Fruit fly (Drosophila melanogaster) whole organism, pupa: Measurements from ENCODE around the gene DENR.

ENCODE experiments used
- CG10348 ChIP-seq: fragments of 200-800 bp; sonication (Bioruptor generic); IDR thresholded peaks from 2 replicates; pipeline ENCODE4 v1.3.6; 2022; ENCODE audit warnings: missing biosample characterization, missing genetic modification characterization
- CG12605 ChIP-seq: fragments of 200-800 bp; sonication (Bioruptor generic); IDR thresholded peaks from 2 replicates; pipeline ENCODE4 v1.3.6; 2022; ENCODE audit warnings: missing biosample characterization, missing genetic modification characterization
- CG13204 ChIP-seq: fragments of 200-800 bp; sonication (Bioruptor generic); optimal IDR thresholded peaks from 2 replicates; lab custom pipeline; 2018; ENCODE audit warnings: missing biosample characterization, mild to moderate bottlenecking, missing genetic modification characterization, moderate library complexity
- CG14655 ChIP-seq: fragments of 200-800 bp; sonication (Bioruptor generic); optimal IDR thresholded peaks from 3 replicates; lab custom pipeline; 2017; ENCODE audit warnings: mild to moderate bottlenecking, missing biosample characterization, missing genetic modification reagents, missing genetic modification characterization
- CG15710 ChIP-seq: fragments of 200-800 bp; sonication (Bioruptor generic); optimal IDR thresholded peaks from 2 replicates; lab custom pipeline; 2018; ENCODE audit warnings: missing biosample characterization, mild to moderate bottlenecking, missing genetic modification characterization, moderate library complexity
- CG17806 ChIP-seq: fragments of 200-800 bp; sonication (Bioruptor generic); optimal IDR thresholded peaks from 2 replicates; lab custom pipeline; 2018; ENCODE audit warnings: missing biosample characterization, mild to moderate bottlenecking, missing genetic modification characterization, moderate library complexity
- CG32121 ChIP-seq: fragments of 200-800 bp; sonication (Bioruptor generic); IDR thresholded peaks from 2 replicates; pipeline ENCODE4 v1.3.6; 2022; ENCODE audit warnings: missing biosample characterization, missing genetic modification characterization
- CG34367 ChIP-seq: fragments of 200-800 bp; sonication (Bioruptor generic); optimal IDR thresholded peaks from 2 replicates; lab custom pipeline; 2018; ENCODE audit warnings: missing biosample characterization, mild to moderate bottlenecking, missing genetic modification characterization
- CG4496 ChIP-seq: fragments of 200-800 bp; sonication (Bioruptor generic); IDR thresholded peaks from 3 replicates; pipeline ENCODE4 v1.3.6; 2022; ENCODE audit warnings: missing biosample characterization, missing genetic modification characterization
- CG8159 ChIP-seq: fragments of 200-800 bp; sonication (Bioruptor generic); optimal IDR thresholded peaks from 3 replicates; lab custom pipeline; 2018; ENCODE audit warnings: missing biosample characterization, mild to moderate bottlenecking, missing genetic modification characterization, moderate library complexity
- CG8301 ChIP-seq: fragments of 200-800 bp; sonication (Bioruptor generic); optimal IDR thresholded peaks from 2 replicates; lab custom pipeline; 2018; ENCODE audit warnings: missing biosample characterization, mild to moderate bottlenecking, missing genetic modification characterization
- CG9948 ChIP-seq: fragments of 200-800 bp; sonication (Bioruptor generic); optimal IDR thresholded peaks from 2 replicates; lab custom pipeline; 2018; ENCODE audit warnings: missing biosample characterization, mild to moderate bottlenecking, missing genetic modification characterization, moderate library complexity
- D1 ChIP-seq: fragments of 200-800 bp; sonication (Bioruptor generic); optimal IDR thresholded peaks from 2 replicates; lab custom pipeline; 2018; ENCODE audit warnings: missing biosample characterization, mild to moderate bottlenecking, missing genetic modification characterization, moderate library complexity
- EcR ChIP-seq: fragments of 200-800 bp; sonication (Bioruptor generic); optimal IDR thresholded peaks from 3 replicates; lab custom pipeline; 2019; ENCODE audit warnings: missing biosample characterization, missing genetic modification characterization, mild to moderate bottlenecking, moderate library complexity, missing genetic modification reagents
- Ets98B ChIP-seq: fragments of 200-800 bp; sonication (Bioruptor generic); IDR thresholded peaks from 2 replicates; pipeline ENCODE4 v1.3.6; 2022; ENCODE audit warnings: missing biosample characterization, missing genetic modification characterization
- Pif1A ChIP-seq: fragments of 200-800 bp; sonication (Bioruptor generic); optimal IDR thresholded peaks from 3 replicates; lab custom pipeline; 2016; ENCODE audit warnings: missing biosample characterization, missing genetic modification characterization
- Pif1B ChIP-seq: fragments of 200-800 bp; sonication (Bioruptor generic); optimal IDR thresholded peaks from 3 replicates; lab custom pipeline; 2016; ENCODE audit warnings: missing biosample characterization, missing genetic modification characterization
- Snoo ChIP-seq: fragments of 200-800 bp; sonication (Bioruptor generic); optimal IDR thresholded peaks from 3 replicates; lab custom pipeline; 2017; ENCODE audit warnings: missing biosample characterization, mild to moderate bottlenecking, missing genetic modification characterization, inconsistent platforms
- fd96Ca ChIP-seq: fragments of 200-800 bp; sonication (Bioruptor generic); IDR thresholded peaks from 3 replicates; pipeline ENCODE4 v1.3.6; 2022; ENCODE audit warnings: missing biosample characterization, missing genetic modification characterization
- gl ChIP-seq: fragments of 200-800 bp; sonication (Bioruptor generic); optimal IDR thresholded peaks from 2 replicates; lab custom pipeline; 2018; ENCODE audit warnings: missing biosample characterization, mild to moderate bottlenecking, missing genetic modification characterization
- rn ChIP-seq: fragments of 200-800 bp; sonication (Bioruptor generic); IDR thresholded peaks from 2 replicates; pipeline ENCODE4 v1.3.6; 2022; ENCODE audit warnings: missing biosample characterization, missing genetic modification characterization

The DENR gene

DNA sequence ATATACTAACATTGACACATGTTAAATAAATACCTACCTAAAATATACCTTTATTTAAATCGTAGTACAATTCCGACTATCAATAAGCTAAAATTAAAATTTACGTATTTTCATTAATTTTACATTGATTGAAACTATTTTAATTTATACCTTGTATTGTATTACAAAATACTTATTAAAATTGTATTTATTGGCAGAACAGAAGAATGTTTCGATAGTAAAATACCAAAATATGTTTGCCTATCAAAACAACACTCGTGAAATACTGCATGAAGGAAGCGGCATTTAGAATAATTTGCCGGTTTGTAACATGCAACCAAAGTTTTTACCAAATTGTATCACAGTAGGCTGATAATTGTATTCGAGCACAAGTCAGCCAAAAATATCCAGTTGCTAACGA, at the start of gene DENR, which contains the start of gene CG4880:
Gene DENR (minus strand): TSS at position 10 of the 400 bp plus-strand sequence.
Gene CG4880 (plus strand): TSS at position 268 of the 400 bp plus-strand sequence.
- TF ChIP-seq Ets98B (GFP tag; lab: Robert Waterston, UW) (no peak), Pif1A (GFP tag; lab: Kevin White, UChicago) (no peak), CG10348 (GFP tag; lab: Robert Waterston, UW) (no peak), CG34367 (tag; lab: Kevin White, UChicago) (no peak), CG8301 (tag; lab: Kevin White, UChicago) (no peak), Pif1B (no peak), CG8159 (tag; lab: Kevin White, UChicago) (no peak), rn (GFP tag; lab: Robert Waterston, UW) (no peak), Snoo (tag; lab: Kevin White, UChicago) (no peak), CG14655 (GFP tag; lab: Kevin White, UChicago) (no peak), CG32121 (GFP tag; lab: Robert Waterston, UW) (no peak), CG13204 (no peak), CG4496 (GFP tag; lab: Robert Waterston, UW) (no peak), CG9948 (tag; lab: Kevin White, UChicago) (no peak), D1 (tag; lab: Kevin White, UChicago) (no peak), fd96Ca (GFP tag; lab: Robert Waterston, UW) (no peak)

- TF ChIP-seq CG13204 (no peak), CG17806 (tag; lab: Kevin White, UChicago) (no peak), CG8159 (tag; lab: Kevin White, UChicago) (no peak), gl (tag; lab: Kevin White, UChicago) (no peak), fd96Ca (GFP tag; lab: Robert Waterston, UW) (no peak), CG4496 (GFP tag; lab: Robert Waterston, UW) (no peak), CG8301 (tag; lab: Kevin White, UChicago) (no peak), CG14655 (GFP tag; lab: Kevin White, UChicago) (no peak), D1 (tag; lab: Kevin White, UChicago) (no peak), rn (GFP tag; lab: Robert Waterston, UW) (no peak), CG32121 (GFP tag; lab: Robert Waterston, UW) (no peak), CG10348 (GFP tag; lab: Robert Waterston, UW) (no peak), Pif1B (no peak), EcR (GFP tag; lab: Kevin White, UChicago) (no peak)
- TF ChIP-seq, all 21 proteins: peak for 0
Measured at dm6 chrX:16934430-16934829, 48.1 kb upstream of the DENR start.

- TF ChIP-seq CG9948 (tag; lab: Kevin White, UChicago) (peak; percentile 13), Ets98B (GFP tag; lab: Robert Waterston, UW) (peak; percentile 38), CG8301 (tag; lab: Kevin White, UChicago) (peak; percentile 41), fd96Ca (GFP tag; lab: Robert Waterston, UW) (0 out of 3 replicates have a peak, but pooled peaks have one; percentile 15), CG4496 (GFP tag; lab: Robert Waterston, UW) (peak; percentile 57; the same call in 1 of the 3 replicates), Pif1A (GFP tag; lab: Kevin White, UChicago) (peak; percentile 16), CG8159 (tag; lab: Kevin White, UChicago) (peak; percentile 12), Pif1B (no peak), CG15710 (peak; percentile 14), gl (tag; lab: Kevin White, UChicago) (no peak), Snoo (tag; lab: Kevin White, UChicago) (no peak), CG17806 (tag; lab: Kevin White, UChicago) (peak; percentile 8), CG10348 (GFP tag; lab: Robert Waterston, UW) (no peak), CG13204 (no peak), rn (GFP tag; lab: Robert Waterston, UW) (no peak), CG32121 (GFP tag; lab: Robert Waterston, UW) (0 out of 2 replicates have a peak, but pooled peaks have one; percentile 22), EcR (GFP tag; lab: Kevin White, UChicago) (no peak)
- TF ChIP-seq, all 21 proteins: peak for 10
Measured at dm6 chrX:16932820-16933386, 46.5 kb upstream of the DENR start.

DNA sequence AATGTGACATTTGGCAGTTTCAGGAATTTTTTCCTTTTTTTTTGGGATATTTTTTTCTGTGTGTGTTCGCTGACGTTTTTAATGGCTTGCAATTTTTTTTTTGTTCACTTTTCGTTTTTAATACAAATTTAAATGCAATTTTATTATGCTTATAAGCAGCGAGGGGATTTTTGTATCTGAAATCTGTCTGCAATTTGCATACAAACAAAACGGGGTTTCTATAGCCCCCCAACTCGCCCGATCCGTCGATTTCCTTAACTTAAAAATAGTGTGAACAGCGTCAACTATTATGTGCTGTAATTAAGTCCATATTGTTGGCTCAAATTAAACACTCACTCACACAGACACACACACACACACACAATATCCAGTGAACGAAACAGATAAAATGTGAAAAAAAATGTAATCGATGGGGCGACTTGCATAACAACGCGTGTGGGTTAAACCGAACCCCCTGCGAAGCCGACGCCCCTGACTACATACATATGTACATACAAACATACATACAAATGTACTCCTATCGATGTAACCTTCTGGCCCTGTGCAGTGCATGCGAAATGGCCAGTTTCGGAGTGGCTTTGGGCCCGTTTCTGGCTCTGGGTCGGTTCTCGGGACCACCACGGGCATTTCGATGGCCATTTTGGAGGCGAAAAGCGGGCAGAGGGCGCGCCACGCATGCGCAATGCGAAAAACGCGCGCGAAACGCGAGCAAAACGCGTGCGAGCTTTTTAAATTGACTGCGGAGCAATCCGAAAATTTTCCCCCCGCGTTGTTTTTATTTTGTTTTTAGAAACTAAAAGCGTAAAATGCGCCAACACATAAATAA, 45.8 kb upstream of the DENR start:
- TF ChIP-seq CG8159 (tag; lab: Kevin White, UChicago), result peak; percentile 23
- no peak for TF ChIP-seq CG13204
- TF ChIP-seq CG34367 (tag; lab: Kevin White, UChicago), result peak; percentile 29
- no peak for TF ChIP-seq Pif1B
- no peak for TF ChIP-seq CG14655 (GFP tag; lab: Kevin White, UChicago)
- TF ChIP-seq CG8301 (tag; lab: Kevin White, UChicago), result no peak
- TF ChIP-seq rn (GFP tag; lab: Robert Waterston, UW), result no peak
- TF ChIP-seq CG32121 (GFP tag; lab: Robert Waterston, UW), result no peak
- TF ChIP-seq CG12605, result no peak
- no peak; the same call in 2 of the 3 replicates for TF ChIP-seq fd96Ca (GFP tag; lab: Robert Waterston, UW)
- no peak for TF ChIP-seq CG4496 (GFP tag; lab: Robert Waterston, UW)
- TF ChIP-seq CG15710, result peak; percentile 16
- no peak for TF ChIP-seq CG10348 (GFP tag; lab: Robert Waterston, UW)
- no peak for TF ChIP-seq Pif1A (GFP tag; lab: Kevin White, UChicago)
- TF ChIP-seq D1 (tag; lab: Kevin White, UChicago), result no peak
- no peak for TF ChIP-seq Snoo (tag; lab: Kevin White, UChicago)
- no peak for TF ChIP-seq EcR (GFP tag; lab: Kevin White, UChicago)
- TF ChIP-seq CG9948 (tag; lab: Kevin White, UChicago), result peak; percentile 17
- TF ChIP-seq Ets98B (GFP tag; lab: Robert Waterston, UW), result no peak; the same call in 1 of the 2 replicates
- peak; percentile 29 for TF ChIP-seq CG17806 (tag; lab: Kevin White, UChicago)
- TF ChIP-seq gl (tag; lab: Kevin White, UChicago), result no peak
- TF ChIP-seq, all 21 proteins: peak for 5
